Fruit fly (Drosophila melanogaster) whole organism, wandering third instar larva: Measurements from ENCODE around the gene CG15597.

Experiments used
- Dfd ChIP-seq: fragments of >200 bp; optimal IDR thresholded peaks from 2 replicates; lab custom pipeline; 2017; ENCODE audit warnings: missing biosample characterization, missing genetic modification characterization
- Hr83 ChIP-seq: fragments of 200-300 bp; sonication (Bioruptor generic); optimal IDR thresholded peaks from 2 replicates; lab custom pipeline; 2016; ENCODE audit warnings: missing biosample characterization, mild to moderate bottlenecking, missing genetic modification characterization, moderate library complexity; ENCODE audit not compliant: poor library complexity, severe bottlenecking
- Myc ChIP-seq: fragments of >200 bp; optimal IDR thresholded peaks from 2 replicates; lab custom pipeline; 2017
- Sp1 ChIP-seq: fragments of 200-800 bp; sonication (Bioruptor generic); optimal IDR thresholded peaks from 3 replicates; lab custom pipeline; 2019; ENCODE audit warnings: missing biosample characterization, mild to moderate bottlenecking, missing genetic modification characterization, moderate library complexity
- dmrt93B ChIP-seq: fragments of 200-800 bp; sonication (Bioruptor generic); optimal IDR thresholded peaks from 2 replicates; lab custom pipeline; 2018; ENCODE audit warnings: missing biosample characterization, mild to moderate bottlenecking, missing genetic modification characterization
- fru ChIP-seq: fragments of 200-800 bp; sonication (Bioruptor generic); optimal IDR thresholded peaks from 3 replicates; lab custom pipeline; 2016; ENCODE audit warnings: missing biosample characterization, mild to moderate bottlenecking, missing genetic modification characterization
- h ChIP-seq: fragments of 200-800 bp; sonication (Bioruptor generic); optimal IDR thresholded peaks from 3 replicates; lab custom pipeline; 2016; ENCODE audit warnings: missing biosample characterization, mild to moderate bottlenecking, missing genetic modification characterization
- pan ChIP-seq: fragments of >200 bp; optimal IDR thresholded peaks from 2 replicates; lab custom pipeline; 2017
- psq ChIP-seq: fragments of 200-800 bp; sonication (Bioruptor generic); optimal IDR thresholded peaks from 3 replicates; lab custom pipeline; 2017; ENCODE audit warnings: missing biosample characterization, mild to moderate bottlenecking, missing genetic modification characterization, moderate library complexity

- TF ChIP-seq Sp1 = no peak
- TF ChIP-seq Myc (lab: Kevin White, UChicago) = no peak
- no peak for TF ChIP-seq psq (GFP tag; lab: Kevin White, UChicago)
- no peak for TF ChIP-seq h
- no peak for TF ChIP-seq pan (lab: Kevin White, UChicago)
- no peak for TF ChIP-seq fru
- no peak for TF ChIP-seq dmrt93B (GFP tag; lab: Kevin White, UChicago)
- TF ChIP-seq Dfd = no peak
- no peak for TF ChIP-seq Hr83 (GFP tag; lab: Kevin White, UChicago)
Observed at dm6 chr3R:6294046-6294445, 9.0 kb upstream of the CG15597 start.
